Worm (Caenorhabditis elegans) whole organism, L4 larva: ENCODE data around the gene Y47D3A.31.

ENCODE experiments used
- D1046.2 ChIP-seq: fragments of 200-800 bp; sonication (Bioruptor generic); IDR thresholded peaks from 2 replicates; pipeline ENCODE4 v1.3.6; 2022; ENCODE audit warnings: missing genetic modification characterization, missing compliant biosample characterization
- F26F4.8 ChIP-seq: fragments of 200-800 bp; sonication (Bioruptor generic); conservative IDR thresholded peaks from 2 replicates; pipeline ENCODE4 v1.3.6; 2022; ENCODE audit warnings: missing genetic modification characterization, missing compliant biosample characterization
- F44E2.7 ChIP-seq: fragments of 200-800 bp; sonication (Bioruptor generic); IDR thresholded peaks from 2 replicates; pipeline ENCODE4 v2.1.2; 2022; ENCODE audit warnings: missing genetic modification characterization, missing compliant biosample characterization
- F49E8.2 ChIP-seq: sonication (generic microtip); optimal IDR thresholded peaks from 2 replicates; lab custom pipeline; 2016; ENCODE audit warnings: missing compliant biosample characterization, mild to moderate bottlenecking, missing genetic modification characterization, borderline replicate concordance
- Y5F2A.4 ChIP-seq: fragments of 200-800 bp; sonication (Bioruptor generic); optimal IDR thresholded peaks from 2 replicates; lab custom pipeline; 2018; ENCODE audit warnings: mild to moderate bottlenecking, missing genetic modification characterization, missing compliant biosample characterization
- ZK337.2 ChIP-seq: fragments of 200-800 bp; sonication (Bioruptor generic); IDR thresholded peaks from 2 replicates; pipeline ENCODE4 v1.3.6; 2022; ENCODE audit warnings: missing genetic modification reagents, missing genetic modification characterization, missing compliant biosample characterization
- ZK546.5 ChIP-seq, 2 experiments: sonication (generic microtip); optimal IDR thresholded peaks; 2 replicates each; lab custom pipeline; 2017; ENCODE audit warnings: missing biosample characterization in 2 of 2, missing genetic modification characterization in 2 of 2
- aha-1 ChIP-seq: fragments of 150-350 bp; peaks from one replicate; lab custom pipeline; 2014; ENCODE audit warnings: missing biosample characterization, missing genetic modification characterization
- aly-2 ChIP-seq: sonication (generic microtip); optimal IDR thresholded peaks from 2 replicates; lab custom pipeline; 2018; ENCODE audit warnings: missing biosample characterization, missing genetic modification characterization
- arid-1 ChIP-seq: fragments of 200-800 bp; sonication (Bioruptor generic); conservative IDR thresholded peaks from 2 replicates; pipeline ENCODE4 v1.3.6; 2022; ENCODE audit warnings: missing genetic modification reagents, missing genetic modification characterization, missing compliant biosample characterization
- ceh-28 ChIP-seq: fragments of 150-350 bp; optimal IDR thresholded peaks from 2 replicates; lab custom pipeline; 2014; ENCODE audit warnings: missing biosample characterization, missing genetic modification reagents, missing genetic modification characterization
- ceh-62 ChIP-seq: sonication (generic microtip); optimal IDR thresholded peaks from 2 replicates; lab custom pipeline; 2017; ENCODE audit warnings: missing biosample characterization, missing genetic modification characterization
- ceh-82 ChIP-seq: sonication (generic microtip); optimal IDR thresholded peaks from 2 replicates; lab custom pipeline; 2017; ENCODE audit warnings: missing biosample characterization, missing genetic modification characterization
- cey-2 ChIP-seq: sonication (generic microtip); optimal IDR thresholded peaks from 3 replicates; lab custom pipeline; 2017; ENCODE audit warnings: missing genetic modification characterization, mild to moderate bottlenecking, missing compliant biosample characterization, antibody characterized with exemption, borderline replicate concordance; ENCODE audit not compliant: insufficient read depth
- ctbp-1 ChIP-seq: fragments of 200-800 bp; sonication (Bioruptor generic); IDR thresholded peaks from 2 replicates; pipeline ENCODE4 v1.3.6; 2022; ENCODE audit warnings: missing genetic modification reagents, missing genetic modification characterization, missing compliant biosample characterization
- daf-12 ChIP-seq: fragments of 150-350 bp; optimal IDR thresholded peaks from 2 replicates; lab custom pipeline; 2014; ENCODE audit warnings: missing biosample characterization, missing genetic modification reagents, missing genetic modification characterization
- dmd-6 ChIP-seq: fragments of 200-800 bp; sonication (Bioruptor generic); IDR thresholded peaks from 2 replicates; pipeline ENCODE4 v1.3.6; 2022; ENCODE audit warnings: missing genetic modification reagents, missing genetic modification characterization, missing compliant biosample characterization
- dmd-8 ChIP-seq: fragments of 200-800 bp; sonication (Bioruptor generic); IDR thresholded peaks from 2 replicates; pipeline ENCODE4 v1.3.6; 2022; ENCODE audit warnings: missing genetic modification characterization, missing compliant biosample characterization
- duxl-1 ChIP-seq: sonication (generic microtip); optimal IDR thresholded peaks from 2 replicates; lab custom pipeline; 2016; ENCODE audit warnings: mild to moderate bottlenecking, missing genetic modification characterization, moderate library complexity, missing compliant biosample characterization; ENCODE audit not compliant: poor library complexity
- fos-1 ChIP-seq: fragments of 150-350 bp; optimal IDR thresholded peaks from 2 replicates; lab custom pipeline; 2014; ENCODE audit warnings: missing biosample characterization, missing genetic modification characterization
- gei-8 ChIP-seq: fragments of 200-800 bp; sonication (Bioruptor generic); optimal IDR thresholded peaks from 2 replicates; lab custom pipeline; 2018; ENCODE audit warnings: mild to moderate bottlenecking, missing genetic modification characterization, missing compliant biosample characterization
- hif-1 ChIP-seq, 2 experiments: sonication (generic microtip); optimal IDR thresholded peaks; 2 replicates each; lab custom pipeline; 2016 to 2017; ENCODE audit warnings: missing compliant biosample characterization in 2 of 2, missing genetic modification characterization in 2 of 2, missing genetic modification reagents in 2 of 2, missing genotype in 2 of 2, mild to moderate bottlenecking in 1 of 2
- hlh-11 ChIP-seq: fragments of 200-800 bp; sonication (Bioruptor generic); optimal IDR thresholded peaks from 2 replicates; lab custom pipeline; 2018; ENCODE audit warnings: mild to moderate bottlenecking, missing genetic modification characterization, missing compliant biosample characterization
- hlh-30 ChIP-seq: sonication (generic microtip); optimal IDR thresholded peaks from 2 replicates; lab custom pipeline; 2017; ENCODE audit warnings: antibody characterized with exemption, mild to moderate bottlenecking, missing genetic modification characterization, missing compliant biosample characterization; ENCODE audit not compliant: insufficient read depth
- jun-1 ChIP-seq: fragments of 150-350 bp; optimal IDR thresholded peaks from 2 replicates; lab custom pipeline; 2014; ENCODE audit warnings: missing biosample characterization, missing genetic modification reagents, missing genetic modification characterization
- lim-7 ChIP-seq: fragments of 200-800 bp; sonication (Bioruptor generic); IDR thresholded peaks from 2 replicates; pipeline ENCODE4 v1.3.6; 2022; ENCODE audit warnings: missing genetic modification characterization, missing compliant biosample characterization
- lin-38 ChIP-seq: fragments of 200-800 bp; sonication (Bioruptor generic); IDR thresholded peaks from 2 replicates; pipeline ENCODE4 v1.3.6; 2022; ENCODE audit warnings: missing genetic modification reagents, missing genetic modification characterization, missing compliant biosample characterization
- mdl-1 ChIP-seq, 2 experiments: fragments of 150-350 bp in 1 of 2; sonication (generic microtip) in 1 of 2; optimal IDR thresholded peaks; 2 replicates each; lab custom pipeline; 2014 to 2017; ENCODE audit warnings: missing biosample characterization in 2 of 2, missing genetic modification characterization in 2 of 2
- mes-2 ChIP-seq: sonication (generic microtip); optimal IDR thresholded peaks from 2 replicates; lab custom pipeline; 2016; ENCODE audit warnings: missing genotype, mild to moderate bottlenecking, missing genetic modification characterization, missing compliant biosample characterization; ENCODE audit not compliant: poor library complexity, severe bottlenecking
- nhr-102 ChIP-seq: sonication (generic microtip); optimal IDR thresholded peaks from 2 replicates; lab custom pipeline; 2016; ENCODE audit warnings: mild to moderate bottlenecking, missing genetic modification characterization, moderate library complexity, missing compliant biosample characterization
- nhr-77 ChIP-seq: fragments of 150-350 bp; optimal IDR thresholded peaks from 2 replicates; lab custom pipeline; 2014; ENCODE audit warnings: missing biosample characterization, missing genetic modification characterization
- set-16 ChIP-seq: fragments of 200-800 bp; sonication (Bioruptor generic); IDR thresholded peaks from 2 replicates; pipeline ENCODE4 v1.3.6; 2022; ENCODE audit warnings: missing genetic modification reagents, missing genetic modification characterization, missing compliant biosample characterization
- skn-1 ChIP-seq: fragments of 150-350 bp; optimal IDR thresholded peaks from 2 replicates; lab custom pipeline; 2014; ENCODE audit warnings: missing biosample characterization, missing genetic modification characterization
- tra-1 ChIP-seq: fragments of 200-800 bp; sonication (Bioruptor generic); IDR thresholded peaks from 2 replicates; pipeline ENCODE4 v1.3.6; 2022; ENCODE audit warnings: missing genetic modification reagents, missing genetic modification characterization, missing compliant biosample characterization
- unc-130 ChIP-seq: sonication (generic microtip); optimal IDR thresholded peaks from 2 replicates; lab custom pipeline; 2016; ENCODE audit warnings: missing genetic modification reagents, missing genetic modification characterization, missing compliant biosample characterization
- zfp-3 ChIP-seq: fragments of 200-800 bp; sonication (Bioruptor generic); conservative IDR thresholded peaks from 2 replicates; pipeline ENCODE4 v1.3.6; 2022; ENCODE audit warnings: missing genetic modification reagents, missing genetic modification characterization, missing compliant biosample characterization
- zip-11 ChIP-seq: fragments of 200-800 bp; sonication (Bioruptor generic); IDR thresholded peaks from 2 replicates; pipeline ENCODE4 v1.3.6; 2022; ENCODE audit warnings: missing genetic modification characterization, missing compliant biosample characterization

The Y47D3A.31 gene

ce11 chrIII:11172232-11172713 lies 15.3 kb upstream of the Y47D3A.31 start:
- TF ChIP-seq Y5F2A.4 (GFP tag; lab: Kevin White, UChicago) (no peak), daf-12 (tag; lab: Kevin White, UChicago) (no peak), ceh-28 (tag; lab: Kevin White, UChicago) (peak; percentile 75)

DNA sequence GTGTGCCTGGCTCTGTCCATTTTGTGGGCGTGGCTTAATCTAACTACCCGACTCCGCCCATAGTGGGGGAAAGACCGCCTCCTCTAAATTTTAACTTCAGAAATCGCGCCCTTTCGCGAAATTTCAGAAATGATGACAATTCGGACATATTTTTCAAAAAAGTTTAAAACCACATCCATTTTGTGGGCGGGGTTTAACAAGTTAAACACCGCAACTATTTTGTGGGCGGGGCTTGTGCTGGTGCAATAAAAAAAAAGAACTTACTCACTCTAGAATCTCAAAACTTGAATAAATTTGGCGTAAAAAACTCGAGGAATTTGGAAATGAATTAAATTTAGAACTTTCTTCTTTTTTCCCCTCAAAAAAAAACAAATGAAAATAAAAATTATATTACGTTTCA lies 13.5 kb upstream of the Y47D3A.31 start:
- TF ChIP-seq nhr-102, result peak; percentile 11
- no peak for TF ChIP-seq F26F4.8 (GFP tag; lab: Robert Waterston, UW)
- 0 out of 2 replicates have a peak, but pooled peaks have one; percentile 11 for TF ChIP-seq dmd-6 (GFP tag; lab: Robert Waterston, UW)
- no peak for TF ChIP-seq dmd-8
- peak; percentile 13; the same call in 1 of the 2 replicates for TF ChIP-seq tra-1
- TF ChIP-seq aha-1 (tag; lab: Kevin White, UChicago), result peak; percentile 4

DNA sequence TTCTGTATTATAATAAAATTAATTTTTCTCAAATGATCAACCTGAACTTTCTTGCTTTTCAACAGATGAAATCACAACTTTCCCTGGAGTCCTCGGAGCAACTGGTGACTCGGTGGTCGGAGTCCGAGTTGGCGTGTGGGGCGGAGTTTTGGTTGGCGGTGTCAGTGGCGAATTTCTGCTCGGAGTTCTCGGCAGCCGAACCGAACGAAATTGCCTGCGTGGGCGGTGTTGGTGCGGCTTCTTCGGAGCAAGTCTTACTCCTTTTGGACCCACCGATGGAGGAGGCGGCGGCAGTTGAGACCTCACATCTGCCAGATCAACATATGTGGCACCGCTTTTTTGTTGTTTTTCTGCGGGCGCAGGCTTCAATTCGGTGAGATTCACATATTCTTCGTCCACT lies 12.7 kb upstream of the Y47D3A.31 start:
- TF ChIP-seq ceh-28 (tag; lab: Kevin White, UChicago) (no peak), arid-1 (no peak), aly-2 (tag; lab: Kevin White, UChicago) (no peak), duxl-1 (no peak), lim-7 (GFP tag; lab: Robert Waterston, UW) (no peak), skn-1 (tag; lab: Kevin White, UChicago) (no peak), fos-1 (tag; lab: Kevin White, UChicago) (no peak), set-16 (GFP tag; lab: Robert Waterston, UW) (peak; percentile 88), hlh-30 (tag; lab: Kevin White, UChicago) (no peak), ceh-62 (tag; lab: Kevin White, UChicago) (no peak), zip-11 (GFP tag; lab: Robert Waterston, UW) (no peak), D1046.2 (GFP tag; lab: Robert Waterston, UW) (0 out of 2 replicates have a peak, but pooled peaks have one; percentile 35), F44E2.7 (GFP tag; lab: Robert Waterston, UW) (no peak), jun-1 (no peak)

DNA sequence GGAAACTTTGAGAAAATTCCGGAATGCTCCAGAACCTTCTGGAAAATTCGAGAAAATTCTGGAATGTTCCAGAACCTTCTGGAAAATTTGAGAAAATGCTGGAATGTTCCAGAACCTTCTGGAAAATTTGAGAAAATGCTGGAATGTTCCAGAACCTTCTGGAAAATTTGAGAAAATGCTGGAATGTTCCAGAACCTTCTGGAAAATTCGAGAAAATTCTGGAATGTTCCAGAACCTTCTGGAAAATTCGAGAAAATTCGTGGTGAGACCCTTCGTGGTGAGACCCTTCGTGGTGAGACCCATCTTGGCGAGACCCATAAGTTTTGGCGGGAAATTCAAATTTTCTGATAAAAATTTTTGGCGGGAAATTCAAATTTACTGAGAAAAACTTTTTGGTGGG lies 3.6 kb upstream of the Y47D3A.31 start:
- TF ChIP-seq lin-38, result 0 out of 2 replicates have a peak, but pooled peaks have one; percentile 21

ce11 chrIII:11157916-11158315 lies 917 bp upstream of the Y47D3A.31 start:
- TF ChIP-seq nhr-77 (tag; lab: Kevin White, UChicago) (no peak), aly-2 (tag; lab: Kevin White, UChicago) (no peak), ZK546.5 (tag; optimal IDR thresholded peaks at IDR 0.05; lab: Kevin White, UChicago) (no peak), hif-1 (tag; optimal IDR thresholded peaks at IDR 0.05; lab: Kevin White, UChicago) (no peak), ZK337.2 (GFP tag; lab: Robert Waterston, UW) (no peak), gei-8 (GFP tag; lab: Kevin White, UChicago) (no peak), cey-2 (tag; lab: Kevin White, UChicago) (no peak), zfp-3 (GFP tag; lab: Robert Waterston, UW) (no peak), mdl-1 (tag; optimal IDR thresholded peaks at IDR 0.05; lab: Kevin White, UChicago) (no peak), ctbp-1 (no peak), lin-38 (no peak), ceh-82 (tag; lab: Kevin White, UChicago) (no peak), F49E8.2 (tag; lab: Kevin White, UChicago) (no peak), mes-2 (no peak), skn-1 (tag; lab: Kevin White, UChicago) (no peak), F26F4.8 (GFP tag; lab: Robert Waterston, UW) (no peak), dmd-8 (no peak), hlh-11 (tag; lab: Kevin White, UChicago) (no peak), unc-130 (no peak)
